Fruit fly (Drosophila melanogaster): ENCODE results near the gene CG32719.

The CG32719 gene

dm6 chrX:7558646-7559045, 10.9 kb upstream of the CG32719 start:
- no peak for TF ChIP-seq fd96Ca (GFP tag; IDR thresholded peaks at IDR 0.05)
- TF ChIP-seq CG32121 (GFP tag; IDR thresholded peaks at IDR 0.05): no peak
- TF ChIP-seq Pif1A (GFP tag; optimal IDR thresholded peaks at IDR 0.05): peak; percentile 35
- TF ChIP-seq CG8301 (tag; optimal IDR thresholded peaks at IDR 0.05): peak; percentile 34
- TF ChIP-seq CG15710 (tag; optimal IDR thresholded peaks at IDR 0.05): peak; percentile 53
- TF ChIP-seq gl (tag; optimal IDR thresholded peaks at IDR 0.05): peak; percentile 19
- peak; percentile 72 for TF ChIP-seq CG8159 (tag; optimal IDR thresholded peaks at IDR 0.05)
- TF ChIP-seq CG10348 (GFP tag; IDR thresholded peaks at IDR 0.05): no peak
- peak; percentile 65 for TF ChIP-seq CG9948 (tag; optimal IDR thresholded peaks at IDR 0.05)
- no peak for TF ChIP-seq CG4496 (GFP tag; IDR thresholded peaks at IDR 0.05)
- TF ChIP-seq CG14655 (GFP tag; optimal IDR thresholded peaks at IDR 0.05): peak; percentile 47
- no peak for TF ChIP-seq rn (GFP tag; IDR thresholded peaks at IDR 0.05)
- no peak for TF ChIP-seq Ets98B (GFP tag; IDR thresholded peaks at IDR 0.05)
- peak; percentile 1 for TF ChIP-seq Pif1B (GFP tag; optimal IDR thresholded peaks at IDR 0.05)
- TF ChIP-seq CG34367 (tag; optimal IDR thresholded peaks at IDR 0.05): peak; percentile 51
- TF ChIP-seq EcR (GFP tag; optimal IDR thresholded peaks at IDR 0.05): no peak
- peak; percentile 72 for TF ChIP-seq CG17806 (tag; optimal IDR thresholded peaks at IDR 0.05)
- no peak for TF ChIP-seq CG12605 (GFP tag; IDR thresholded peaks at IDR 0.05)
- no peak for TF ChIP-seq D1 (tag; optimal IDR thresholded peaks at IDR 0.05)
- TF ChIP-seq Snoo (tag; optimal IDR thresholded peaks at IDR 0.05): peak; percentile 31
- no peak for TF ChIP-seq CG13204 (GFP tag; optimal IDR thresholded peaks at IDR 0.05)

dm6 chrX:7557652-7558051, 9.9 kb upstream of the CG32719 start:
- TF ChIP-seq CG17806 (tag; optimal IDR thresholded peaks at IDR 0.05) (peak; percentile 17), CG14655 (GFP tag; optimal IDR thresholded peaks at IDR 0.05) (peak; percentile 59), CG15710 (tag; optimal IDR thresholded peaks at IDR 0.05) (peak; percentile 31), fd96Ca (GFP tag; IDR thresholded peaks at IDR 0.05) (no peak), CG34367 (tag; optimal IDR thresholded peaks at IDR 0.05) (no peak), D1 (tag; optimal IDR thresholded peaks at IDR 0.05) (no peak), CG8159 (tag; optimal IDR thresholded peaks at IDR 0.05) (peak; percentile 43), CG10348 (GFP tag; IDR thresholded peaks at IDR 0.05) (no peak), Pif1B (GFP tag; optimal IDR thresholded peaks at IDR 0.05) (no peak), Pif1A (GFP tag; optimal IDR thresholded peaks at IDR 0.05) (no peak), CG9948 (tag; optimal IDR thresholded peaks at IDR 0.05) (peak; percentile 38)

dm6 chrX:7556270-7556669, 8.5 kb upstream of the CG32719 start:
- TF ChIP-seq D1 (tag; optimal IDR thresholded peaks at IDR 0.05): no peak
- TF ChIP-seq CG8159 (tag; optimal IDR thresholded peaks at IDR 0.05): peak; percentile 55
- peak; percentile 41 for TF ChIP-seq CG15710 (tag; optimal IDR thresholded peaks at IDR 0.05)
- TF ChIP-seq Pif1B (GFP tag; optimal IDR thresholded peaks at IDR 0.05): peak; percentile 29
- TF ChIP-seq CG9948 (tag; optimal IDR thresholded peaks at IDR 0.05): peak; percentile 46
- no peak for TF ChIP-seq CG13204 (GFP tag; optimal IDR thresholded peaks at IDR 0.05)
- TF ChIP-seq Snoo (tag; optimal IDR thresholded peaks at IDR 0.05): peak; percentile 21
- peak; percentile 53 for TF ChIP-seq CG17806 (tag; optimal IDR thresholded peaks at IDR 0.05)
- TF ChIP-seq CG14655 (GFP tag; optimal IDR thresholded peaks at IDR 0.05): peak; percentile 51
- no peak for TF ChIP-seq gl (tag; optimal IDR thresholded peaks at IDR 0.05)
- TF ChIP-seq fd96Ca (GFP tag; IDR thresholded peaks at IDR 0.05): no peak
- peak; percentile 34 for TF ChIP-seq Pif1A (GFP tag; optimal IDR thresholded peaks at IDR 0.05)
- peak; percentile 30 for TF ChIP-seq CG34367 (tag; optimal IDR thresholded peaks at IDR 0.05)
- no peak for TF ChIP-seq CG32121 (GFP tag; IDR thresholded peaks at IDR 0.05)
- no peak for TF ChIP-seq rn (GFP tag; IDR thresholded peaks at IDR 0.05)
- TF ChIP-seq CG8301 (tag; optimal IDR thresholded peaks at IDR 0.05): peak; percentile 33

dm6 chrX:7553446-7553845, 5.7 kb upstream of the CG32719 start:
- no peak for TF ChIP-seq CG34367 (tag; optimal IDR thresholded peaks at IDR 0.05)
- TF ChIP-seq D1 (tag; optimal IDR thresholded peaks at IDR 0.05): no peak
- no peak for TF ChIP-seq CG4496 (GFP tag; IDR thresholded peaks at IDR 0.05)
- no peak for TF ChIP-seq Pif1B (GFP tag; optimal IDR thresholded peaks at IDR 0.05)
- TF ChIP-seq CG10348 (GFP tag; IDR thresholded peaks at IDR 0.05): no peak
- no peak for TF ChIP-seq CG15710 (tag; optimal IDR thresholded peaks at IDR 0.05)
- TF ChIP-seq CG8301 (tag; optimal IDR thresholded peaks at IDR 0.05): no peak
- TF ChIP-seq fd96Ca (GFP tag; IDR thresholded peaks at IDR 0.05): no peak
- TF ChIP-seq CG13204 (GFP tag; optimal IDR thresholded peaks at IDR 0.05): no peak
- no peak for TF ChIP-seq CG9948 (tag; optimal IDR thresholded peaks at IDR 0.05)
- TF ChIP-seq EcR (GFP tag; optimal IDR thresholded peaks at IDR 0.05): no peak
- TF ChIP-seq Pif1A (GFP tag; optimal IDR thresholded peaks at IDR 0.05): no peak

- no peak for TF ChIP-seq CG15710 (tag; optimal IDR thresholded peaks at IDR 0.05)
- TF ChIP-seq CG17806 (tag; optimal IDR thresholded peaks at IDR 0.05): no peak
Observed at dm6 chrX:7552109-7552508, 4.3 kb upstream of the CG32719 start.

- TF ChIP-seq CG8159 (tag; optimal IDR thresholded peaks at IDR 0.05) (no peak), fd96Ca (GFP tag; IDR thresholded peaks at IDR 0.05) (no peak), EcR (GFP tag; optimal IDR thresholded peaks at IDR 0.05) (no peak), CG13204 (GFP tag; optimal IDR thresholded peaks at IDR 0.05) (no peak), Snoo (tag; optimal IDR thresholded peaks at IDR 0.05) (no peak), D1 (tag; optimal IDR thresholded peaks at IDR 0.05) (no peak), Pif1A (GFP tag; optimal IDR thresholded peaks at IDR 0.05) (no peak), Ets98B (GFP tag; IDR thresholded peaks at IDR 0.05) (no peak), rn (GFP tag; IDR thresholded peaks at IDR 0.05) (no peak), CG9948 (tag; optimal IDR thresholded peaks at IDR 0.05) (no peak), CG12605 (GFP tag; IDR thresholded peaks at IDR 0.05) (no peak), CG8301 (tag; optimal IDR thresholded peaks at IDR 0.05) (no peak)
Observed at dm6 chrX:7550704-7551103, 2.9 kb upstream of the CG32719 start.

All from whole organism, pupa.